Worm (Caenorhabditis elegans): ENCODE results near the gene T21E8.4.

- TF ChIP-seq sdc-2 (tag; optimal IDR thresholded peaks at IDR 0.05) (no peak), dve-1 (tag; optimal IDR thresholded peaks at IDR 0.05) (no peak), ttx-3 (tag; optimal IDR thresholded peaks at IDR 0.05) (no peak), nfya-1 (tag; optimal IDR thresholded peaks at IDR 0.05) (no peak), ref-2 (tag; optimal IDR thresholded peaks at IDR 0.05) (no peak), F13H6.1 (tag; optimal IDR thresholded peaks at IDR 0.05) (no peak), ets-4 (tag; optimal IDR thresholded peaks at IDR 0.05) (no peak), nhr-11 (tag; optimal IDR thresholded peaks at IDR 0.05) (no peak), hlh-6 (tag; optimal IDR thresholded peaks at IDR 0.05) (no peak), rnt-1 (tag; optimal IDR thresholded peaks at IDR 0.05) (no peak), ceh-30 (tag; optimal IDR thresholded peaks at IDR 0.05) (no peak)
Measured at ce11 chrX:10891890-10892289, 11.3 kb downstream of the T21E8.4 start, which contains the start of gene F47B10.3.

Data from whole organism, late embryonic.